Worm (Caenorhabditis elegans) whole organism, early embryonic: ENCODE measurements around the gene drap-1.

ENCODE experiments used
- B0310.2 ChIP-seq: sonication (generic microtip); optimal IDR thresholded peaks from 2 replicates; lab custom pipeline; 2016; ENCODE audit warnings: mild to moderate bottlenecking, missing genetic modification characterization, missing compliant biosample characterization
- F13C5.2 ChIP-seq: sonication (generic microtip); optimal IDR thresholded peaks from 2 replicates; lab custom pipeline; 2017; ENCODE audit warnings: mild to moderate bottlenecking, missing genetic modification characterization, inconsistent platforms, missing compliant biosample characterization
- aly-1 ChIP-seq: sonication (generic microtip); optimal IDR thresholded peaks from 2 replicates; lab custom pipeline; 2016; ENCODE audit warnings: missing genetic modification characterization, missing compliant biosample characterization
- ama-1 ChIP-seq: fragments of 150-350 bp; optimal IDR thresholded peaks from 2 replicates; lab custom pipeline; 2014
- ceh-13 ChIP-seq: fragments of 200-800 bp; sonication (Bioruptor generic); optimal IDR thresholded peaks from 2 replicates; lab custom pipeline; 2018; ENCODE audit warnings: mild to moderate bottlenecking, missing genetic modification characterization, missing compliant biosample characterization
- ceh-36 ChIP-seq: sonication (generic microtip); optimal IDR thresholded peaks from 2 replicates; lab custom pipeline; 2016; ENCODE audit warnings: missing genetic modification characterization, inconsistent platforms, missing compliant biosample characterization
- ets-7 ChIP-seq: sonication (generic microtip); optimal IDR thresholded peaks from 2 replicates; lab custom pipeline; 2016; ENCODE audit warnings: missing genotype, missing genetic modification characterization, missing compliant biosample characterization
- flt-1 ChIP-seq: fragments of 200-800 bp; sonication (Bioruptor generic); IDR thresholded peaks from 2 replicates; pipeline ENCODE4 v1.3.6; 2022; ENCODE audit warnings: missing genetic modification characterization, missing compliant biosample characterization
- hmbx-1 ChIP-seq: sonication (generic microtip); optimal IDR thresholded peaks from 2 replicates; lab custom pipeline; 2016; ENCODE audit warnings: mild to moderate bottlenecking, missing genetic modification characterization, missing compliant biosample characterization
- hmg-4 ChIP-seq: fragments of 200-800 bp; sonication (Bioruptor generic); optimal IDR thresholded peaks from 2 replicates; lab custom pipeline; 2018; ENCODE audit warnings: mild to moderate bottlenecking, missing genetic modification characterization, missing compliant biosample characterization
- hnd-1 ChIP-seq: sonication (generic microtip); optimal IDR thresholded peaks from 2 replicates; lab custom pipeline; 2016; ENCODE audit warnings: missing genetic modification characterization, missing compliant biosample characterization
- pes-1 ChIP-seq: fragments of 200-800 bp; sonication (Bioruptor generic); IDR thresholded peaks from 2 replicates; pipeline ENCODE4 v1.3.6; 2022; ENCODE audit warnings: missing genetic modification reagents, missing genetic modification characterization, missing compliant biosample characterization
- scrt-1 ChIP-seq: fragments of 200-800 bp; sonication (Bioruptor generic); IDR thresholded peaks from 2 replicates; pipeline ENCODE4 v1.3.6; 2022; ENCODE audit warnings: missing genetic modification characterization, missing compliant biosample characterization
- sea-1 ChIP-seq: fragments of 200-800 bp; sonication (Bioruptor generic); conservative IDR thresholded peaks from 2 replicates; pipeline ENCODE4 v1.3.6; 2022; ENCODE audit warnings: missing genetic modification characterization, missing compliant biosample characterization
- tbx-11 ChIP-seq: fragments of 200-800 bp; sonication (Bioruptor generic); IDR thresholded peaks from 2 replicates; pipeline ENCODE4 v1.3.6; 2022; ENCODE audit warnings: missing genetic modification characterization, missing compliant biosample characterization
- tbx-37 ChIP-seq: fragments of 200-800 bp; sonication (Bioruptor generic); conservative IDR thresholded peaks from 2 replicates; pipeline ENCODE4 v1.3.6; 2022; ENCODE audit warnings: missing genetic modification reagents, missing genetic modification characterization, missing compliant biosample characterization
- tra-4 ChIP-seq: sonication (generic microtip); optimal IDR thresholded peaks from 2 replicates; lab custom pipeline; 2017; ENCODE audit warnings: missing genetic modification characterization, missing compliant biosample characterization

The drap-1 gene

DNA sequence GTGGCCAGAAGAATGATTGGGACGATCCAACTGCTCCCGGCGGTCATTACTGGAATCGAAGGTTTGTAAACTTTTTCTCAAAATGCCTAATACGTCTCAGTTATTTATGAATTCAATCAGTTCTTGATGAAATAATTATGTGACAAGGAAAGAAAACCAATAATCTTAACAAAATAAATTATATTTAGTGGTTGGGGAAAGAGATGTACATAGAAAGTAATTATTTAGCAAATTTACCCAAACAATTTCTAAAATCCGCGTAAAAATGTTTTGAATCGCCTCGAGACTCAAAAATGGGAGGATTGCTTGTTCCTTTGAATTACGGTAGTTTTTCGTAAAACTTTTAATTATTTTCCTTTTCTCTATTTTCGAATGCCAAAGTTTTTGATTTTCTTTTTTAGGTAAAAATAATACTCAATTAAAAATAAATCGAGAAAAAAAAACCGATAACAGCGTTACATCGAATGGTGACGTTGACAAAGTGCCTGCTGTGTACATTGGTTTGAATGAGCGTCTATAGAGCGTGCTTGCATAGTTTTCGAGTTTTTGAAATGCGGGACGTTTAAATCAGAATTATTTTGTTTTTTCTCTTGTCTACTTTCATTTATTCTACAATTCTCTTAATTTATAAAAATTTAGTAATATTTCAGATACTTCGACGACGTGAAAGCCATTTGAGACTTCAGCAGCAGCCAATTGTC is at the start of gene drap-1, which contains the start of gene aagr-3:
Gene drap-1 (plus strand): TSS at position 645 of the 701 bp plus-strand sequence.
Gene aagr-3 (minus strand): TSS at position 51 of the 701 bp plus-strand sequence.
- TF ChIP-seq hmbx-1 (tag; lab: Kevin White, UChicago) (no peak), tra-4 (no peak), tbx-37 (GFP tag; lab: Robert Waterston, UW) (no peak), ceh-36 (tag; lab: Kevin White, UChicago) (no peak), tbx-11 (GFP tag; lab: Robert Waterston, UW) (no peak), ama-1 (lab: Kevin White, UChicago) (no peak), B0310.2 (tag; lab: Kevin White, UChicago) (no peak), aly-1 (no peak), ceh-13 (GFP tag; lab: Kevin White, UChicago) (no peak)

DNA sequence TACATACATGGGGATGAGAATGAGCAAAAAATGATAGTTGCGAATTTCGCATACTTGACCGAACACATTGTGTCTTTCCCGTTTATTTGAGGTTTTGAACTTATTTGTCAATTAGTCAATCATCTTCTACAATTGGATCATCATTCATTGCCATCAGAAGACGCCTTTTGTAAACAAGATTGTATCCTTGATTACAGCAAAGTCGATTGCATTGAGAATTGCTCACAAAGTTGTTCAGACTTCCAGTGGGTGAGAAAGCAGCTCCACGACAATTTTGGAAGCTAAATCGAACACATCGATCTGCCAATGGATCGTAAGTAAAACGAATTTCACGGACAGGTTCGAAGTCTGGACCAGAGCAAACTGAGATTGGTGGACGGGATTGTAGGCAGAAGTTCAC is 49.6 kb upstream of the drap-1 start:
- TF ChIP-seq F13C5.2 (tag; lab: Kevin White, UChicago) (no peak), sea-1 (GFP tag; lab: Robert Waterston, UW) (no peak), hmg-4 (no peak), aly-1 (no peak), B0310.2 (tag; lab: Kevin White, UChicago) (no peak), hmbx-1 (tag; lab: Kevin White, UChicago) (no peak)

DNA sequence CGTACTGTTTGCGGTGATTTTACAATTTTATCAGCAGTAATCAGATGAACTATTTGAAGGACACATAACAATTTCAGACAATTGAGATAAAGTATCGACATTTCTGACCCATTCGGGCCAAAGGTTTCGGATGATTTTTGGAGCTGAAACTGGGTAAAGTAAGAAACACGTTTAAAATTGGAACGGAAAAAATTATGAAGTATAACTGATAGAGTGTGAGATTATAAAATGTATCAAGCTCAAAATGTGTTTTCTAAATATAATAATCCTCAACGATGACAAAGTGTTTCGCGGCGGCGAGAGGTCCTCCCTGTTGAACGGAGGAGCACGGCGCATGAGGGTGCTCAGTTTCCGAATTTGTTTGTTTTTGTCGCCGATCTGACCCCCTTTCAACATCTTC is 44.3 kb upstream of the drap-1 start, which contains the start of gene ZK287.4:
Gene ZK287.4 (minus strand): TSS at position 101 of the 400 bp plus-strand sequence.
- TF ChIP-seq aly-1 (no peak), pes-1 (no peak), ama-1 (lab: Kevin White, UChicago) (no peak), tra-4 (no peak), flt-1 (no peak), B0310.2 (tag; lab: Kevin White, UChicago) (no peak), tbx-37 (GFP tag; lab: Robert Waterston, UW) (no peak), scrt-1 (no peak), hnd-1 (tag; lab: Kevin White, UChicago) (no peak), tbx-11 (GFP tag; lab: Robert Waterston, UW) (no peak), hmbx-1 (tag; lab: Kevin White, UChicago) (no peak), F13C5.2 (tag; lab: Kevin White, UChicago) (no peak), ceh-36 (tag; lab: Kevin White, UChicago) (no peak), ceh-13 (GFP tag; lab: Kevin White, UChicago) (no peak), sea-1 (GFP tag; lab: Robert Waterston, UW) (no peak), hmg-4 (no peak), ets-7 (tag; lab: Kevin White, UChicago) (no peak)

DNA sequence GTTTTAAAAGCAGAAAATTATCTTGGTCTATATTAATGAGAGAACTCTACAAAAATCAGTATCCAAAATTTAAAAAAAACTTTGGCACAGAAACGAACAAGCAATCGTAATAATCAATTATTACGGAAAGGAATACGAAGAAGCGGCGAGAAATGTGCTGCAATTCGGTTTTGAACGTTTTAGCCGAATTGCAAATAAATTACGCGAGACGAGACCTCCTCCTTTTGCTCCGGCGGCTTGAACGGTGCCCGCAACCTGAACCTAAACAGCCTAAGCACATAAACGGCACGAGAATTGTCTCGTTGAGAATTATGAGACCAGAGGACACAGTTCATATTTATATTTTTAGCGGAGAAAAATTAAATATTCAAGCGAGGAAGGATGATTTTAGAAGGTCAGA is 40.5 kb upstream of the drap-1 start:
- TF ChIP-seq hmg-4 (no peak), B0310.2 (tag; lab: Kevin White, UChicago) (no peak), tbx-37 (GFP tag; lab: Robert Waterston, UW) (no peak), flt-1 (no peak), tra-4 (no peak), ceh-13 (GFP tag; lab: Kevin White, UChicago) (no peak), ama-1 (lab: Kevin White, UChicago) (no peak)

DNA sequence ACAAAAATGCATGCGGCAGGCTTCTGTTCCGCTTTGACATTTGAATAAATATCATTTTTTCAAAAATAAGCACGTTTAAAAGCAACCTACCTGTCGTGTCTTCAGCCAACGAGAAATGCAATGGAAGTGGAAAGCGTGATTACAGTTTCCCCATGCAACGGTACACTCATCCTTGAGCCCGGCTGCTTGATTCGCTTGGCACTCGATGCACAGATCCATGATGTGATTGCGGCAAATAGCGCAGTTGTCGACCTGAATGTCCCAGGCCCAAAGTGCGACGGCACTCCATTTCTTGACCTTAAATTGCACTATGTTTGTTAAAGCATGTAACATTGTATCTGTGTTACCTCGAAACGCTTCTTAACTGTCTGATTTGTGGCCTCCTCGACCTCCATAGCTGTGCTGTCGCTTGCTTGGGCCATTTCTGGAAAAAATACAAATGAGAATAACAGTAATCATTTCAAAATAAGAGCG is 39.8 kb upstream of the drap-1 start, which contains the start of gene rbx-1:
Gene rbx-1 (minus strand): TSS at position 424 of the 474 bp plus-strand sequence.
- TF ChIP-seq hmg-4 = no peak
- TF ChIP-seq hnd-1 (tag; lab: Kevin White, UChicago) = no peak
- no peak for TF ChIP-seq ets-7 (tag; lab: Kevin White, UChicago)
- no peak for TF ChIP-seq pes-1
- no peak for TF ChIP-seq ama-1 (lab: Kevin White, UChicago)
- TF ChIP-seq tbx-37 (GFP tag; lab: Robert Waterston, UW) = no peak

DNA sequence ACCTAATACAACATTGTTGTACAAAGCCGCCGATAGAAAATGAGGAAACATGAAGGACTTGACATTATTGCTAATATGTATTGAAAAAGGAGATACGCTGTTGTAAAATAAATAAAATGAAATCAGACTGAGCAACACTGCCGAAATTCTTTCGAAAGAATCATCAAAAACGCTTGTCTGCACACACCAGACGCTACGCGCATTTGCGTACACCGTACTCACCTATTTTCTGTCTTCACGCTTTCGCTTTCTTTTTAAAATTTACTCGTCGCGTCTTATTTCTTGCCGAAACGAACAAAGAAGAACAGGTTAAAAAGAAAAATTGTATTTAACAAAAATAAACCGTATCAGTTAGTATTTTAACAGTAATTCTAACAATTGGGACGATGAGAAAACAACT is 39.2 kb upstream of the drap-1 start:
- TF ChIP-seq ceh-13 (GFP tag; lab: Kevin White, UChicago) = no peak
- TF ChIP-seq F13C5.2 (tag; lab: Kevin White, UChicago) = peak; percentile 55

DNA sequence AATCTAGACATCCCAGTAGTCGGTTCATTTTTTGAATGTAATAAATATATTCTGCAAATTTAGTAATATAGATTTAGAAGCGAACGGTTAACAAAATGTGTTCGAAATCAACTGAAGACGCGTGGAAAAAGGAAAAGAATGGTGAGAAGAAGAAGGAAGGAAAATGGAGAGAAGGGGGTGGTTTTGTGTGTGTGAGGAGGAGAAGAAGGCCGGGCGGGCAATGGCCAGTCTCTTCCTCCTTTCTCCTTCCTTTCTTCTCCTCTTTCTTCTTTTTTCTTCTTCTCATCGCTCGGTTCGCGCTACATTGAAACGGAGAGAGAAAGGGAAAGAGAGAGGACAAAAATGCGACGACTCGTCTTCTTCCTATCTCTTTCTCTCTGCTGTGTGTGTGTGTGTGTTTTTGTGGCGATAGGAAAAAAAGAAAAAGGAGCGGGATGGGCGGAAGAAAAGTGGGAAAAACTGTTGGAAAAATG is 37.8 kb upstream of the drap-1 start, which contains the start of gene ztf-9:
Gene ztf-9 (minus strand): TSS at position 51 of the 473 bp plus-strand sequence.
- TF ChIP-seq hmg-4 (peak; percentile 72), sea-1 (GFP tag; lab: Robert Waterston, UW) (no peak), F13C5.2 (tag; lab: Kevin White, UChicago) (peak; percentile 19), tbx-37 (GFP tag; lab: Robert Waterston, UW) (no peak)

DNA sequence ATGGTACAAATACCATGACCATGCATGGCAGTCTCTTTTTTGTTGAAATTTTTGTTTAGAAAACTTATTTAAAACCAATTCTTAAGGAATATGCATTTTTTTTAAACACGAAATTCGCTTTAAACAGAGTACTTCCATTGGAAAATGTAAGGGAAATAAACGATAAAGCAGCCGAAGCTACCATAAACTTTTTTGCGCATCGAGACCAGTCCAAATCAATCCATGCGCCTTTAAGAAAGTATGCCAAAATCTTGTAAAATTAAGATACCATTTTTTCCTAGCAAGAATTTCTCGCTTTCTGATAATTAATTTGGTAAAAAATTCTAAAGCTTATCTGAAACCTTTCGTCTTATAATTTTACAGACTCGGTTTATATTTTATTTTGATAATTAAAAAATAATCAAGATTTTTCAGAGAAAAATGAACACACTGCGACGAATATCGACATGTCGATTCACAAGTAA is 37.2 kb upstream of the drap-1 start, which contains the start of gene ZK287.7:
Gene ZK287.7 (plus strand): TSS at position 414 of the 464 bp plus-strand sequence.
- TF ChIP-seq pes-1 = no peak
- no peak for TF ChIP-seq tbx-37 (GFP tag; lab: Robert Waterston, UW)
- no peak for TF ChIP-seq sea-1 (GFP tag; lab: Robert Waterston, UW)
- TF ChIP-seq ceh-36 (tag; lab: Kevin White, UChicago) = no peak
- TF ChIP-seq hnd-1 (tag; lab: Kevin White, UChicago) = no peak
- TF ChIP-seq ets-7 (tag; lab: Kevin White, UChicago) = no peak
